Worm (Caenorhabditis elegans): ENCODE measurements around the gene C18A3.7.

- TF ChIP-seq W03F9.2 (tag; optimal IDR thresholded peaks at IDR 0.05) = no peak
- TF ChIP-seq him-1 (tag; optimal IDR thresholded peaks at IDR 0.05) = no peak
- TF ChIP-seq dao-5 (tag; optimal IDR thresholded peaks at IDR 0.05) = no peak
These were observed 35.1 kb upstream of the C18A3.7 start, which contains the start of gene ifb-1 for ce11 chrII:5765318-5765717.
